Fruit fly (Drosophila melanogaster) whole organism, prepupa: ENCODE measurements around the gene Gr39a.

ENCODE experiments used
- Blimp-1 ChIP-seq: fragments of 200-800 bp; sonication (Bioruptor generic); optimal IDR thresholded peaks from 3 replicates; lab custom pipeline; 2017; ENCODE audit warnings: missing biosample characterization, missing genetic modification characterization, mild to moderate bottlenecking, moderate library complexity, missing genetic modification reagents
- CG10631 ChIP-seq: fragments of 200-800 bp; sonication (Bioruptor generic); optimal IDR thresholded peaks from 2 replicates; lab custom pipeline; 2016; ENCODE audit warnings: missing biosample characterization, missing genetic modification characterization
- CG11294 ChIP-seq: fragments of 200-800 bp; sonication (Bioruptor generic); IDR thresholded peaks from 2 replicates; pipeline ENCODE4 v1.3.6; 2022; ENCODE audit warnings: missing biosample characterization, missing genetic modification characterization
- CG1621 ChIP-seq: fragments of 200-800 bp; sonication (Bioruptor generic); optimal IDR thresholded peaks from 3 replicates; lab custom pipeline; 2018; ENCODE audit warnings: missing biosample characterization, mild to moderate bottlenecking, missing genetic modification characterization
- CG31627 ChIP-seq: fragments of 200-800 bp; sonication (Bioruptor generic); optimal IDR thresholded peaks from 3 replicates; lab custom pipeline; 2016; ENCODE audit warnings: missing biosample characterization, missing genetic modification characterization
- CG34406 ChIP-seq: fragments of 200-800 bp; sonication (Bioruptor generic); optimal IDR thresholded peaks from 3 replicates; lab custom pipeline; 2016; ENCODE audit warnings: missing biosample characterization, missing genetic modification characterization
- CG4318 ChIP-seq: fragments of 200-800 bp; sonication (Bioruptor generic); optimal IDR thresholded peaks from 3 replicates; lab custom pipeline; 2017; ENCODE audit warnings: missing biosample characterization, mild to moderate bottlenecking, missing genetic modification characterization
- CG6163 ChIP-seq: fragments of 200-800 bp; sonication (Bioruptor generic); IDR thresholded peaks from 3 replicates; pipeline ENCODE4 v1.3.6; 2022; ENCODE audit warnings: missing biosample characterization, missing genetic modification characterization
- CG6808 ChIP-seq: fragments of 200-800 bp; sonication (Bioruptor generic); optimal IDR thresholded peaks from 3 replicates; lab custom pipeline; 2017; ENCODE audit warnings: missing biosample characterization, missing genetic modification characterization, mild to moderate bottlenecking, moderate library complexity, missing genetic modification reagents
- CG6854 ChIP-seq: fragments of 200-800 bp; sonication (Bioruptor generic); optimal IDR thresholded peaks from 2 replicates; lab custom pipeline; 2017; ENCODE audit warnings: missing biosample characterization, mild to moderate bottlenecking, missing genetic modification characterization
- CG8119 ChIP-seq: fragments of 200-800 bp; sonication (Bioruptor generic); IDR thresholded peaks from 3 replicates; pipeline ENCODE4 v1.3.6; 2022; ENCODE audit warnings: missing biosample characterization, missing genetic modification characterization
- CG9139 ChIP-seq: fragments of 200-800 bp; sonication (Bioruptor generic); optimal IDR thresholded peaks from 3 replicates; lab custom pipeline; 2017; ENCODE audit warnings: missing biosample characterization, mild to moderate bottlenecking, missing genetic modification characterization
- Eip75B ChIP-seq: fragments of 200-800 bp; sonication (Bioruptor generic); optimal IDR thresholded peaks from 3 replicates; lab custom pipeline; 2016; ENCODE audit warnings: missing biosample characterization, missing genetic modification characterization
- Eip93F ChIP-seq: fragments of 200-800 bp; sonication (Bioruptor generic); optimal IDR thresholded peaks from 2 replicates; lab custom pipeline; 2016; ENCODE audit warnings: missing biosample characterization, mild to moderate bottlenecking, missing genetic modification characterization
- Ets96B ChIP-seq: fragments of 200-800 bp; optimal IDR thresholded peaks from 2 replicates; lab custom pipeline; 2019; ENCODE audit warnings: missing biosample characterization, mild to moderate bottlenecking, missing genetic modification characterization, moderate library complexity
- Hr38 ChIP-seq: sonication (Bioruptor generic); optimal IDR thresholded peaks from 2 replicates; lab custom pipeline; 2016; ENCODE audit warnings: missing biosample characterization, missing genetic modification characterization
- Lpt ChIP-seq: fragments of 200-800 bp; sonication (Bioruptor generic); optimal IDR thresholded peaks from 3 replicates; lab custom pipeline; 2016; ENCODE audit warnings: missing biosample characterization, missing genetic modification characterization
- Met ChIP-seq: fragments of 200-800 bp; sonication (Bioruptor generic); optimal IDR thresholded peaks from 3 replicates; lab custom pipeline; 2016; ENCODE audit warnings: missing biosample characterization, missing genetic modification characterization
- OdsH ChIP-seq: fragments of 200-800 bp; sonication (Bioruptor generic); optimal IDR thresholded peaks from 3 replicates; lab custom pipeline; 2016; ENCODE audit warnings: missing biosample characterization, missing genetic modification characterization
- Sox102F ChIP-seq: fragments of 200-800 bp; sonication (Bioruptor generic); optimal IDR thresholded peaks from 2 replicates; lab custom pipeline; 2016; ENCODE audit warnings: missing biosample characterization, mild to moderate bottlenecking, missing genetic modification characterization
- achi ChIP-seq: fragments of 200-800 bp; sonication (Bioruptor generic); optimal IDR thresholded peaks from 3 replicates; lab custom pipeline; 2016; ENCODE audit warnings: missing biosample characterization, missing genetic modification characterization
- acj6 ChIP-seq: fragments of 200-800 bp; sonication (Bioruptor generic); optimal IDR thresholded peaks from 3 replicates; lab custom pipeline; 2016; ENCODE audit warnings: missing biosample characterization, missing genetic modification characterization
- eg ChIP-seq: fragments of 200-800 bp; sonication (Bioruptor generic); IDR thresholded peaks from 3 replicates; pipeline ENCODE4 v1.3.6; 2022; ENCODE audit warnings: missing biosample characterization, missing genetic modification characterization
- esn ChIP-seq: fragments of 200-800 bp; sonication (Bioruptor generic); optimal IDR thresholded peaks from 2 replicates; lab custom pipeline; 2016; ENCODE audit warnings: missing biosample characterization, mild to moderate bottlenecking, missing genetic modification characterization, moderate library complexity
- fd59A ChIP-seq: fragments of 200-800 bp; sonication (Bioruptor generic); optimal IDR thresholded peaks from 2 replicates; lab custom pipeline; 2017; ENCODE audit warnings: missing biosample characterization, mild to moderate bottlenecking, missing genetic modification characterization, missing genetic modification reagents
- fkh ChIP-seq: fragments of 200-800 bp; sonication (Bioruptor generic); optimal IDR thresholded peaks from 3 replicates; lab custom pipeline; 2017; ENCODE audit warnings: missing biosample characterization, mild to moderate bottlenecking, missing genetic modification characterization, moderate library complexity
- lz ChIP-seq: fragments of 200-800 bp; sonication (Bioruptor generic); optimal IDR thresholded peaks from 3 replicates; lab custom pipeline; 2016; ENCODE audit warnings: missing biosample characterization, missing genetic modification characterization
- pdm3 ChIP-seq: fragments of 200-800 bp; sonication (Bioruptor generic); optimal IDR thresholded peaks from 3 replicates; lab custom pipeline; 2016; ENCODE audit warnings: missing biosample characterization, missing genetic modification characterization
- svp ChIP-seq: fragments of 200-800 bp; sonication (Bioruptor generic); peaks from one replicate; lab custom pipeline; 2016; ENCODE audit warnings: missing biosample characterization, missing genetic modification characterization
- vri ChIP-seq: fragments of 200-800 bp; sonication (Bioruptor generic); optimal IDR thresholded peaks from 3 replicates; lab custom pipeline; 2016; ENCODE audit warnings: missing biosample characterization, mild to moderate bottlenecking, missing genetic modification characterization

The Gr39a gene

DNA sequence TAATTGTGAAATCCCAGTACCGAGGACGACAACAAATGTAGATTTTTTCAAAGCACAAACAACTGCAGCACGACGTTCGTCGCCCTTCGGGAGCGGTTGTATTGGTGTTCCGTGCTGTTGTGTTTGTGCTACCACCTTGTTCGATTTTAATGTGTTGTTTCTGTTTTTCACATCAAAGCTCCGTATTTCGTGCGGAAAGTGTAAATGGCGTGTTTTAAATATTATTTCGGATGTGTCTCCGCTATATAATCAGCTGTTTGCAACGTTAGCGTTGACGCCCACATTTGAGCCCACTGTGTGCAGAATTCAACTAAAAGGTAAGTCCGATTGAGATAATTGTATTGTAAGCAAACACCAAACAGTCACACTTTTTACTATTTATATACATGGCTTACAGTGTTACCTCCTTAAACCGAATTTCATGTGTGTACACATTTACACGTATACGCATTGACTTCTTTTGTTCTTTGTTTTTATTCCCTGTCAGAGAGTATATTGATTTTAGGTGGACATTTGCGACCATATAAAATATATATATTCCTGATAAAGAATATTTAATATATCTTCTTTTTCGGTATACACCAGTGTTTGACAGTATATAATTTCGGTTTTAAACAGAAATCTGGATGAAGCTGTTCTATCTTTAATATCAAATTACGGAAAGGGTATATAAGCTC lies 26.9 kb upstream of the Gr39a start (continued):
- TF ChIP-seq eg (GFP tag; lab: Robert Waterston, UW) = no peak
- peak; percentile 52 for TF ChIP-seq esn (GFP tag; lab: Kevin White, UChicago)
- no peak for TF ChIP-seq CG6163
- TF ChIP-seq lz (GFP tag; lab: Kevin White, UChicago) = peak; percentile 2
- no peak for TF ChIP-seq CG4318 (GFP tag; lab: Kevin White, UChicago)

dm6 chr2L:21266277-21266676 lies 24.3 kb upstream of the Gr39a start:
- TF ChIP-seq CG6163 = no peak
- TF ChIP-seq, all 60 proteins: peak for 0

dm6 chr2L:21268140-21268539 lies 22.4 kb upstream of the Gr39a start:
- no peak for TF ChIP-seq Lpt (GFP tag; lab: Kevin White, UChicago)
- no peak for TF ChIP-seq achi
- no peak for TF ChIP-seq Eip75B (GFP tag; lab: Kevin White, UChicago)
- no peak for TF ChIP-seq OdsH (GFP tag; lab: Kevin White, UChicago)
- no peak for TF ChIP-seq Met (GFP tag; lab: Kevin White, UChicago)
- no peak for TF ChIP-seq eg (GFP tag; lab: Robert Waterston, UW)

DNA sequence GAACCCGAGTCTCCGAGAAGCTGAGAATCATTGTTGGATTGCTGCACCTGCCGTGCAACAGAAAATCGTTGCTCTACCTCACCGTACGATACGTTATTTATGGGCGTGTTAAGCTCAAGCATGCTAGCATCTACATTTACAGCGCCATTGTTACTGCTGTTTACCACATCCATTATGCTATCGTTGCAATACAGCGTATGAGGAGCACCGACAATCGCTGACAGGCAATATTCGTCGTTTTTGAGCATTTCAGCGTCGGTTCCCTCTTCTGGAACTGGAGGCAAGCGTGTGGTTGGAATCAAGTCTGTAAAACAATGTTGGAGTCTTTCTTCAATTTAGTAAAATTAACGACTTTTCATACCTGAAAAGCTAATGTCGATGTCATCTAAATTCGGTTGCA lies 1.4 kb upstream of the Gr39a start:
- no peak for TF ChIP-seq Hr38 (GFP tag; lab: Kevin White, UChicago)
- no peak for TF ChIP-seq Eip93F (GFP tag; lab: Kevin White, UChicago)
- TF ChIP-seq CG8119 (GFP tag; lab: Robert Waterston, UW) = no peak
- TF ChIP-seq fkh = no peak
- no peak for TF ChIP-seq eg (GFP tag; lab: Robert Waterston, UW)
- TF ChIP-seq Sox102F (GFP tag; lab: Kevin White, UChicago) = no peak
- TF ChIP-seq CG6808 (GFP tag; lab: Kevin White, UChicago) = no peak
- no peak for TF ChIP-seq vri (GFP tag; lab: Kevin White, UChicago)
- no peak for TF ChIP-seq acj6 (GFP tag; lab: Kevin White, UChicago)
- TF ChIP-seq fd59A = no peak
- TF ChIP-seq CG6854 (GFP tag; lab: Kevin White, UChicago) = no peak
- no peak for TF ChIP-seq CG31627 (GFP tag; lab: Kevin White, UChicago)
- TF ChIP-seq Blimp-1 (GFP tag; lab: Kevin White, UChicago) = no peak
- TF ChIP-seq pdm3 (GFP tag; lab: Kevin White, UChicago) = no peak
- no peak for TF ChIP-seq CG34406

dm6 chr2L:21299564-21299963 lies 9.0 kb downstream of the Gr39a start:
- peak; percentile 92 for TF ChIP-seq svp (GFP tag; lab: Kevin White, UChicago)
- TF ChIP-seq achi = no peak

DNA sequence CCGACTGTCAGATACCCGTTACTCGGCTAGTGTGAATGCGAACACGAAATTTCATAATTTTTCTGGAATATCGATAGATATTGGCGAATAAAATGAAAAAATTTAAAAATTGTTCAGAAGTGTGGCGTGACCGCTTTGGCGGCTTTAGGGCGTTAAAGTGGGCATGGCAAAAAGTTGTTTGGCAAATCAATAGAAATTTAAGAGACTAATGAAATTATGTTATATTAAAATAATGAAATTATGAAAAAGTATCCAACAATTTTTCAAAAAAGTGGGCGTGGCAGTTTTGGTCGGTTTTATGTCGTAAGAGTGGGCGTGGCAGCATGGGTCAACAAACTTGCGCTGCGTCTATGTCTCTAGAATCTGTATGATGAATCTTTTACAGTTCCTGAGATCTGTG lies 11.5 kb downstream of the Gr39a start:
- no peak for TF ChIP-seq CG4318 (GFP tag; lab: Kevin White, UChicago)
- no peak for TF ChIP-seq CG1621
- TF ChIP-seq CG11294 (GFP tag; lab: Robert Waterston, UW) = no peak
- TF ChIP-seq CG9139 (GFP tag; lab: Kevin White, UChicago) = no peak
- TF ChIP-seq CG10631 (GFP tag; lab: Kevin White, UChicago) = no peak
- TF ChIP-seq Ets96B (tag; lab: Kevin White, UChicago) = no peak
- TF ChIP-seq acj6 (GFP tag; lab: Kevin White, UChicago) = no peak
- TF ChIP-seq, all 60 proteins: peak for 0
